Fruit fly (Drosophila melanogaster): Measurements from ENCODE around the gene CG31777.

CG31777 gene

DNA sequence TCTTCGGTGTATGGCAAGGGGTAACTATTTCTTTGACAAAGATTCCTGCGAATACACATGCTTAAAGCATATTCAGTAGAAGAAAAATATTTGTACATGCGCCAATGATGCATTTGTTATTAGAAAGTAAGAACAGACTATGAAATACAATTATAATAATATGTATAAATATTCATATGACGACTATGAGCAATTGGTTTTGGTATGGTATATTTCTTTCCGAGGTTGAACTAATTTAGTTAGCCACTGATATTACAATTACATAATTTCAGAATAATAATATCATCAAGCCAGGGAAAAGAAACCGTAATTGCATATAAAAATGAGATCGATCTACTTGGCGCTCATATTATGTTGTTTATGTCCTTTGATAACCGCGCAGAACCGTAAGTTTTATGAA, 5.3 kb downstream of the CG31777 start, which contains the start of gene CG43145:
TSS of gene CG43145 (plus strand) at position 301 of the 400 bp plus-strand sequence.
- TF ChIP-seq tai (GFP tag; optimal IDR thresholded peaks at IDR 0.05), result no peak
- no peak for TF ChIP-seq sv (GFP tag; optimal IDR thresholded peaks at IDR 0.05)
- TF ChIP-seq jim (GFP tag; optimal IDR thresholded peaks at IDR 0.05), result no peak
- no peak for TF ChIP-seq Myc (optimal IDR thresholded peaks at IDR 0.05)
- no peak for TF ChIP-seq pan (optimal IDR thresholded peaks at IDR 0.05)
- TF ChIP-seq N (GFP tag; optimal IDR thresholded peaks at IDR 0.05), result no peak
- TF ChIP-seq Hr83 (GFP tag; optimal IDR thresholded peaks at IDR 0.05; ENCODE audit: poor library complexity, severe bottlenecking), result no peak
- no peak for TF ChIP-seq woc (GFP tag; optimal IDR thresholded peaks at IDR 0.05)
- no peak for TF ChIP-seq Abd-B (GFP tag; optimal IDR thresholded peaks at IDR 0.05)
- no peak for TF ChIP-seq Vsx2 (GFP tag; optimal IDR thresholded peaks at IDR 0.05; ENCODE audit: partially characterized antibody)
- TF ChIP-seq brk (GFP tag; optimal IDR thresholded peaks at IDR 0.05), result no peak
- TF ChIP-seq sage (GFP tag; optimal IDR thresholded peaks at IDR 0.05), result no peak

DNA sequence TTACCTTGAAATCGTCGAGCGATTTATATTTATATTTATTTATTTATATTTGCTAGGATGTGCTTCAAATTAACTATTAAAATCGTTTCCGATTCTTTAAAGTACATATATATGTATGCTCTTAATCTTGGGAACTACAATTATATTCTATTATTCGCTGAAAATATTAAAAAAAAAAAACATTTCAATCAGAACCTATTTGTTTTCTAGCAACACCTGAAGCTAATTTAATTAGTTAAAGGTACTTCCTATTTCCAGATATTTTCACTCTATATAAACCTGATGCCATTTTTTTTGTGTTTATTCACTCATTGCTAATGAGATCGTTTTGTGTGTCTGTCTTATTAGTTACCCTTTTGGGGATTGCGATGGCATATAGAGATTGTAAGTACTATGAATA, 5.9 kb downstream of the CG31777 start, which contains the start of gene CG42467:
TSS of gene CG42467 (plus strand) at position 301 of the 400 bp plus-strand sequence.
- TF ChIP-seq Sp1 (GFP tag; optimal IDR thresholded peaks at IDR 0.05) (no peak), foxo (GFP tag; optimal IDR thresholded peaks at IDR 0.05) (no peak), Vsx2 (GFP tag; optimal IDR thresholded peaks at IDR 0.05; ENCODE audit: partially characterized antibody) (no peak), Jra (GFP tag; optimal IDR thresholded peaks at IDR 0.05) (no peak), CG32264 (GFP tag; optimal IDR thresholded peaks at IDR 0.05) (no peak)

DNA sequence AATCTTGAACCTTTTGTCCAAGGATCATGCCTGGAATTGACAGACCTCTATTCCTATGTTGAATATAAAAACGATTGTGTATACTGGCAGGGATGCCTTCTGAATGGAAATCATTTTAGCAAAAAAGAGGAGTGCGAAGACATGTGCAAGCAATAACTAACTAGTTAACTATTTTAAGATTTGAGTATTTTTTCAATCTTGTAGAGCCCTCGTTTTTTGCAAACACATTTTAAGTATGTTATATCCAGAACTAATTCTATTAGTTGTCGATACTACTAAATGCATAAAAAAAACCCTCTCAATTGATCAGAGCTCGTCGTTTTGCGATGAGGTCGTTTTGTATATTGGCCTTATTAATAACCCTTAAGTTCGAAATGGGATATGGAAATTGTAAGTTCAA, 6.5 kb downstream of the CG31777 start, which contains the start of gene Sfp24C1:
TSS of gene Sfp24C1 (plus strand) at position 301 of the 400 bp plus-strand sequence.
- no peak for TF ChIP-seq Dfd (GFP tag; optimal IDR thresholded peaks at IDR 0.05)
- no peak for TF ChIP-seq Vsx2 (GFP tag; optimal IDR thresholded peaks at IDR 0.05; ENCODE audit: partially characterized antibody)
- TF ChIP-seq Abd-B (GFP tag; optimal IDR thresholded peaks at IDR 0.05), result no peak
- no peak for TF ChIP-seq rgr (GFP tag; optimal IDR thresholded peaks at IDR 0.05)
- no peak for TF ChIP-seq tai (GFP tag; optimal IDR thresholded peaks at IDR 0.05)
- no peak for TF ChIP-seq foxo (GFP tag; optimal IDR thresholded peaks at IDR 0.05)

DNA sequence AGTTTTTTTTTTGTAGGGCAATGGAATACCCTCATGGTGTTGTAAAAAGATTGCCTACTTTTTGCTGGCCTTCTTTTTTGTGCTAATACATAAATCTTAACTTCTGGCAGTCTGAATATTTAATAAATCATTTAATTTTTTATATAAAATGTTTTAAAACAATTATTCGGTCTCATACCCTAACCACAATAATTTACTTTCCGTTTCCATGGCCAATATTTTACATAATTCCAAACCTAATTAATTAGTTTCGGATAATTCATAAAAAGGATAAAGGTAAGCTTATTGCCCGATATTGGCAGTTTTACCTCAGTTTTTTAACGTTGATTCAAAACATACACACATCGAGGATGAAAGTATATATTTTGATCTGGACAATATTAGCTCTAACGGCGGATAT, 7.0 kb downstream of the CG31777 start, which contains the start of gene CG42465:
TSS of gene CG42465 (plus strand) at position 301 of the 400 bp plus-strand sequence.
- no peak for TF ChIP-seq dl (GFP tag; optimal IDR thresholded peaks at IDR 0.05; ENCODE audit: insufficient read depth in 1 of 2, partially characterized antibody in 2 of 2)
- TF ChIP-seq Abd-B (GFP tag; optimal IDR thresholded peaks at IDR 0.05), result no peak
- TF ChIP-seq Hnf4 (GFP tag; optimal IDR thresholded peaks at IDR 0.05), result no peak
- TF ChIP-seq Hr83 (GFP tag; optimal IDR thresholded peaks at IDR 0.05; ENCODE audit: poor library complexity, severe bottlenecking), result no peak

DNA sequence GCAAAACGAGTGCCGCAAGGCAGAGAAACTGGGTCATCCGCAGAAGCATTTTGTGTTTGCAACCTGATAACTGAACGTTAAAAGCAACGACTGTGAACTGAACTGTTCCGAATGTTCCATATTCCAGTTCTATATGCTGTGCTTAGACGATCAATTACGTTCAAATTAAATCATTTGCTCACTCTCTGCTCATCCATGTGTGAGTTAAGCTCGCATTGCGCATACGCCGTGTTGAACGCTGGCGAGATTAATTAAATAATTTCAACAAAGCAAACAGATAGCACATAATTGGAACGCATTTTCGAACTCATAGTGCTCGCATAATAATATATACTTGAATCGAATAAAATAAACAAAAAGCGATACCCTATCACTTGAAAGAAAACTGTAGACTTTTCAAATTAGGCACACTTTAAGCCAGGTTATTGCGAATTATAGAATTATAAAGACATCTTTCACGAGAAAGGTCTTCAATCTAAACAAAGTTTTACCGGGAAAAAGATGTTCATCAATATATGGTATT, 7.8 kb downstream of the CG31777 start, which contains the start of the genes CG10031 and CG42464:
TSS of gene CG10031 (minus strand) at position 101 of the 523 bp plus-strand sequence.
TSS of gene CG42464 (plus strand) at position 473 of the 523 bp plus-strand sequence.
- TF ChIP-seq HLH106 (tag; optimal IDR thresholded peaks at IDR 0.05) (no peak), sage (GFP tag; optimal IDR thresholded peaks at IDR 0.05) (no peak), Hr83 (GFP tag; optimal IDR thresholded peaks at IDR 0.05; ENCODE audit: poor library complexity, severe bottlenecking) (no peak), sv (GFP tag; optimal IDR thresholded peaks at IDR 0.05) (no peak), lola (GFP tag; optimal IDR thresholded peaks at IDR 0.05) (no peak), CrebA (GFP tag; optimal IDR thresholded peaks at IDR 0.05; ENCODE audit: borderline replicate concordance) (no peak), ey (GFP tag; optimal IDR thresholded peaks at IDR 0.05) (no peak), Hr78 (GFP tag; optimal IDR thresholded peaks at IDR 0.05) (no peak), woc (GFP tag; optimal IDR thresholded peaks at IDR 0.05) (no peak), jim (GFP tag; optimal IDR thresholded peaks at IDR 0.05) (no peak), br (GFP tag; optimal IDR thresholded peaks at IDR 0.05) (no peak), dl (GFP tag; optimal IDR thresholded peaks at IDR 0.05; ENCODE audit: insufficient read depth in 1 of 2, partially characterized antibody in 2 of 2) (no peak)

DNA sequence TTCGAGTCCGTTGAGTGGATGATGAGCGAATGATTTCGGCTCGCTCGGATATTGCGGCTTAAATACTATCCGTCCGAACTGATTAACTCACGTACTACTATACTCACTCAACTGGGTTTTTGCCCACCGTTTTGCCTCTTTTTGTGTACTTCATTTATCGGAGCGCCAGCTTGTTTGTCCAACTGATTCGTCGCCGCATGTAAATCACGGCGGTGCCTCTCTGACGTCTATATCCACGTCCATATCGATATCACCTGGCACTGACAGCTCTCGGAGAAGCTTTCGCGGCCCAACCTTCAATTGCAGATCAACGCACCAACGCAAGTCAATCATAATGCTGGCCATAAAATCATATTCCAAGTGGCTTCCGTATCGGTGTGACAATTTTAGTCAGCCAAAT, 9.1 kb downstream of the CG31777 start, which contains the start of gene CG3604:
TSS of gene CG3604 (minus strand) at position 101 of the 400 bp plus-strand sequence.
- TF ChIP-seq jim (GFP tag; optimal IDR thresholded peaks at IDR 0.05) (no peak), CrebA (GFP tag; optimal IDR thresholded peaks at IDR 0.05; ENCODE audit: borderline replicate concordance) (no peak), dsf (GFP tag; optimal IDR thresholded peaks at IDR 0.05; ENCODE audit: borderline replicate concordance) (no peak), fru (GFP tag; optimal IDR thresholded peaks at IDR 0.05) (no peak), GATAd (GFP tag; optimal IDR thresholded peaks at IDR 0.05) (no peak), Hr83 (GFP tag; optimal IDR thresholded peaks at IDR 0.05; ENCODE audit: poor library complexity, severe bottlenecking) (no peak), Dfd (GFP tag; optimal IDR thresholded peaks at IDR 0.05) (no peak), Rel (GFP tag; optimal IDR thresholded peaks at IDR 0.05) (no peak), Rel (tag; optimal IDR thresholded peaks at IDR 0.05) (no peak), usp (GFP tag; optimal IDR thresholded peaks at IDR 0.05) (no peak), HLH106 (tag; optimal IDR thresholded peaks at IDR 0.05) (no peak), Hnf4 (GFP tag; optimal IDR thresholded peaks at IDR 0.05) (no peak), Abd-B (GFP tag; optimal IDR thresholded peaks at IDR 0.05) (no peak), Hr78 (GFP tag; optimal IDR thresholded peaks at IDR 0.05) (no peak), woc (GFP tag; optimal IDR thresholded peaks at IDR 0.05) (no peak), ey (GFP tag; optimal IDR thresholded peaks at IDR 0.05) (no peak), Myc (optimal IDR thresholded peaks at IDR 0.05) (no peak), dmrt93B (GFP tag; optimal IDR thresholded peaks at IDR 0.05) (no peak)

Measured in whole organism, wandering third instar larva.